Worm (Caenorhabditis elegans) whole organism, mixed stage, embryonic: ENCODE measurements around the gene tag-131.

Source experiments
- nhr-28 ChIP-seq: fragments of 150-350 bp; optimal IDR thresholded peaks from 2 replicates; lab custom pipeline; 2014; ENCODE audit warnings: missing biosample characterization, missing genetic modification characterization
- pha-4 ChIP-seq: fragments of 150-350 bp; optimal IDR thresholded peaks from 2 replicates; lab custom pipeline; 2018; ENCODE audit warnings: missing biosample characterization, missing genetic modification reagents, missing genetic modification characterization
- ztf-11 ChIP-seq: fragments of 150-350 bp; optimal IDR thresholded peaks from 2 replicates; lab custom pipeline; 2014; ENCODE audit warnings: missing biosample characterization, missing genetic modification characterization

DNA sequence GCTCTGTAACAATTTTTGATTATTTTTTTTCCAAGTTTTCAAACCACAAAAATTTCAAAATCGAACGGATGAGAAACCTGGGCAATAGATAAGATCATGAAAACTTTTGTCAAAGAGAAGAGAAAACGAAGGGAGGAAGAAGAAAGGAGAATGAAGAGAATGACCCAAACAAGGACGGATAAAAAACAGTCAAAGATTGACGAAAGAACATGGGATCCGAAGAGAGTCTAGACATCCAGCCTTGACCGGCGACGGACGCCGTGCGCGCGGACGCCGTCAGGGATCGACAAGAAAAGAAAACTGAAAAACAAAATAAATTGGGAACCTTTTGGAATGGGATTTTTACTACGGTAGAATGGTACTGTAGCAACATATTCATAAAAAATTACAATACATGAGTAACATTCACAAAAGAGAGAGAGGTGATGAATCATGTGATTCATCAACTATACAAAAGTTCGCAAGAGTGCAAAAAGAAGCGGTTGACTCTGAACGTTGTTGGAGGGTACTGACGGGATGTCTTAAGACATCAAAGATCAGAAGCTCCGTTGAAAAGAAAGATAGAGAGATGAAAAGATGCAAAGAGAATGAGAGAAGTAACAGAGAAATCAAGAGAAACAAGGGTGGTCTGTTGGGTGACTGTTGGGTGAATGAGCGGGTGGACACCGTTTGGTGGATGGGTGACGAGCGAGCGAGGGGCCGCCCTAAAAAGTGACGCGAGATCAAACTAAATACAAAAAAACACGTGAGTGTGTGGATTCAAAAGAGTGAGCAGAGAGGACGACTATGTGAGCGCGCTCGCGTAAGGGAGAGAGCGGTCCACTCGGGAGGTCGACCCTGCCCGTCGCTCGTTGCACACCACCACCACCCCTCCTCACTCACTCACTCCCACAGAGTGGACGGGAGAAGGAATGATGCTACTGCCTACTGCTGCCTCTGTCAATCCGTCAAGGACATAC is 37.0 kb upstream of the tag-131 start, which contains the start of gene sup-26:
- TF ChIP-seq pha-4 (tag; lab: Kevin White, UChicago) (no peak), nhr-28 (no peak), ztf-11 (tag; lab: Kevin White, UChicago) (no peak)
